Worm (Caenorhabditis elegans) whole organism, L4 larva: ENCODE data around the gene tmed-10.

Source experiments
- F10B5.3 ChIP-seq: sonication (generic microtip); optimal IDR thresholded peaks from 2 replicates; lab custom pipeline; 2016; ENCODE audit warnings: mild to moderate bottlenecking, missing genetic modification characterization, missing compliant biosample characterization
- F26F4.8 ChIP-seq: fragments of 200-800 bp; sonication (Bioruptor generic); conservative IDR thresholded peaks from 2 replicates; pipeline ENCODE4 v1.3.6; 2022; ENCODE audit warnings: missing genetic modification characterization, missing compliant biosample characterization
- F37D6.2 ChIP-seq: sonication (generic microtip); optimal IDR thresholded peaks from 2 replicates; lab custom pipeline; 2016; ENCODE audit warnings: mild to moderate bottlenecking, missing genetic modification characterization, missing compliant biosample characterization
- F49E8.2 ChIP-seq: sonication (generic microtip); optimal IDR thresholded peaks from 2 replicates; lab custom pipeline; 2016; ENCODE audit warnings: missing compliant biosample characterization, mild to moderate bottlenecking, missing genetic modification characterization, borderline replicate concordance
- Y48G9A.11 ChIP-seq: fragments of 200-800 bp; sonication (Bioruptor generic); IDR thresholded peaks from 2 replicates; pipeline ENCODE4 v1.3.6; 2022; ENCODE audit warnings: missing genetic modification reagents, missing genetic modification characterization, missing compliant biosample characterization
- Y75B8A.6 ChIP-seq: fragments of 200-800 bp; sonication (Bioruptor generic); IDR thresholded peaks from 2 replicates; pipeline ENCODE4 v1.3.6; 2022; ENCODE audit warnings: missing genetic modification reagents, missing genetic modification characterization, missing compliant biosample characterization
- aha-1 ChIP-seq: fragments of 150-350 bp; peaks from one replicate; lab custom pipeline; 2014; ENCODE audit warnings: missing biosample characterization, missing genetic modification characterization
- ceh-20 ChIP-seq: fragments of 200-800 bp; sonication (Bioruptor generic); IDR thresholded peaks from 2 replicates; pipeline ENCODE4 v1.3.6; 2022; ENCODE audit warnings: missing genetic modification reagents, missing genetic modification characterization, missing compliant biosample characterization
- ceh-28 ChIP-seq: fragments of 150-350 bp; optimal IDR thresholded peaks from 2 replicates; lab custom pipeline; 2014; ENCODE audit warnings: missing biosample characterization, missing genetic modification reagents, missing genetic modification characterization
- ces-1 ChIP-seq: fragments of 150-350 bp; sonication (generic microtip); optimal IDR thresholded peaks from 4 replicates; lab custom pipeline; 2014; ENCODE audit warnings: missing biosample characterization, missing genetic modification reagents, missing genetic modification characterization
- cey-2 ChIP-seq: sonication (generic microtip); optimal IDR thresholded peaks from 3 replicates; lab custom pipeline; 2017; ENCODE audit warnings: missing genetic modification characterization, mild to moderate bottlenecking, missing compliant biosample characterization, antibody characterized with exemption, borderline replicate concordance; ENCODE audit not compliant: insufficient read depth
- ctbp-1 ChIP-seq: fragments of 200-800 bp; sonication (Bioruptor generic); IDR thresholded peaks from 2 replicates; pipeline ENCODE4 v1.3.6; 2022; ENCODE audit warnings: missing genetic modification reagents, missing genetic modification characterization, missing compliant biosample characterization
- daf-12 ChIP-seq: fragments of 150-350 bp; optimal IDR thresholded peaks from 2 replicates; lab custom pipeline; 2014; ENCODE audit warnings: missing biosample characterization, missing genetic modification reagents, missing genetic modification characterization
- daf-19 ChIP-seq: fragments of 200-800 bp; sonication (Bioruptor generic); conservative IDR thresholded peaks from 2 replicates; pipeline ENCODE4 v1.3.6; 2022; ENCODE audit warnings: missing genetic modification characterization, missing compliant biosample characterization
- dmd-8 ChIP-seq: fragments of 200-800 bp; sonication (Bioruptor generic); IDR thresholded peaks from 2 replicates; pipeline ENCODE4 v1.3.6; 2022; ENCODE audit warnings: missing genetic modification characterization, missing compliant biosample characterization
- dmd-9 ChIP-seq: fragments of 200-800 bp; sonication (Bioruptor generic); IDR thresholded peaks from 2 replicates; pipeline ENCODE4 v1.3.6; 2022; ENCODE audit warnings: missing genetic modification reagents, missing genetic modification characterization, missing compliant biosample characterization
- dpl-1 ChIP-seq: fragments of 150-350 bp; optimal IDR thresholded peaks from 2 replicates; lab custom pipeline; 2014; ENCODE audit warnings: missing biosample characterization, missing genetic modification reagents, missing genetic modification characterization
- egl-43 ChIP-seq: fragments of 200-800 bp; sonication (Bioruptor generic); IDR thresholded peaks from 2 replicates; pipeline ENCODE4 v1.3.6; 2022; ENCODE audit warnings: missing genetic modification reagents, missing genetic modification characterization, missing compliant biosample characterization
- fkh-10 ChIP-seq: fragments of 150-350 bp; optimal IDR thresholded peaks from 2 replicates; lab custom pipeline; 2014; ENCODE audit warnings: missing biosample characterization, missing genetic modification reagents, missing genetic modification characterization
- gei-8 ChIP-seq: fragments of 200-800 bp; sonication (Bioruptor generic); optimal IDR thresholded peaks from 2 replicates; lab custom pipeline; 2018; ENCODE audit warnings: mild to moderate bottlenecking, missing genetic modification characterization, missing compliant biosample characterization
- hif-1 ChIP-seq, 2 experiments: sonication (generic microtip); optimal IDR thresholded peaks; 2 replicates each; lab custom pipeline; 2016 to 2017; ENCODE audit warnings: missing compliant biosample characterization in 2 of 2, missing genetic modification characterization in 2 of 2, missing genetic modification reagents in 2 of 2, missing genotype in 2 of 2, mild to moderate bottlenecking in 1 of 2
- hlh-11 ChIP-seq: fragments of 200-800 bp; sonication (Bioruptor generic); optimal IDR thresholded peaks from 2 replicates; lab custom pipeline; 2018; ENCODE audit warnings: mild to moderate bottlenecking, missing genetic modification characterization, missing compliant biosample characterization
- hlh-30 ChIP-seq: sonication (generic microtip); optimal IDR thresholded peaks from 2 replicates; lab custom pipeline; 2017; ENCODE audit warnings: antibody characterized with exemption, mild to moderate bottlenecking, missing genetic modification characterization, missing compliant biosample characterization; ENCODE audit not compliant: insufficient read depth
- jun-1 ChIP-seq: fragments of 150-350 bp; optimal IDR thresholded peaks from 2 replicates; lab custom pipeline; 2014; ENCODE audit warnings: missing biosample characterization, missing genetic modification reagents, missing genetic modification characterization
- lim-7 ChIP-seq: fragments of 200-800 bp; sonication (Bioruptor generic); IDR thresholded peaks from 2 replicates; pipeline ENCODE4 v1.3.6; 2022; ENCODE audit warnings: missing genetic modification characterization, missing compliant biosample characterization
- lin-15B ChIP-seq: fragments of 150-350 bp; sonication (generic microtip); optimal IDR thresholded peaks from 3 replicates; lab custom pipeline; 2014; ENCODE audit warnings: missing biosample characterization, missing genetic modification characterization
- lir-3 ChIP-seq: sonication (generic microtip); optimal IDR thresholded peaks from 2 replicates; lab custom pipeline; 2016; ENCODE audit warnings: mild to moderate bottlenecking, missing genetic modification characterization, missing compliant biosample characterization
- mdl-1 ChIP-seq, 2 experiments: fragments of 150-350 bp in 1 of 2; sonication (generic microtip) in 1 of 2; optimal IDR thresholded peaks; 2 replicates each; lab custom pipeline; 2014 to 2017; ENCODE audit warnings: missing biosample characterization in 2 of 2, missing genetic modification characterization in 2 of 2
- mes-2 ChIP-seq: sonication (generic microtip); optimal IDR thresholded peaks from 2 replicates; lab custom pipeline; 2016; ENCODE audit warnings: missing genotype, mild to moderate bottlenecking, missing genetic modification characterization, missing compliant biosample characterization; ENCODE audit not compliant: poor library complexity, severe bottlenecking
- nhr-102 ChIP-seq: sonication (generic microtip); optimal IDR thresholded peaks from 2 replicates; lab custom pipeline; 2016; ENCODE audit warnings: mild to moderate bottlenecking, missing genetic modification characterization, moderate library complexity, missing compliant biosample characterization
- nhr-237 ChIP-seq: sonication (generic microtip); optimal IDR thresholded peaks from 2 replicates; lab custom pipeline; 2017; ENCODE audit warnings: missing biosample characterization, missing genetic modification characterization
- pha-4 ChIP-seq, 2 experiments: fragments of 150-350 bp in 1 of 2; fragments of 200-800 bp in 1 of 2; sonication (Bioruptor generic) in 1 of 2; IDR thresholded peaks in 1 of 2; optimal IDR thresholded peaks in 1 of 2; 2 replicates each; pipeline versions ENCODE4 v1.3.6 to Lab custom; 2014 to 2022; ENCODE audit warnings: missing genetic modification characterization in 2 of 2, missing genetic modification reagents in 2 of 2, missing biosample characterization in 1 of 2, missing compliant biosample characterization in 1 of 2
- pqm-1 ChIP-seq: sonication (generic microtip); optimal IDR thresholded peaks from 2 replicates; lab custom pipeline; 2017; ENCODE audit warnings: missing biosample characterization, missing genetic modification characterization
- rbr-2 ChIP-seq: sonication (generic microtip); optimal IDR thresholded peaks from 2 replicates; lab custom pipeline; 2016; ENCODE audit warnings: missing genotype, missing genetic modification characterization, missing compliant biosample characterization
- saeg-2 ChIP-seq: fragments of 200-800 bp; sonication (Bioruptor generic); IDR thresholded peaks from 2 replicates; pipeline ENCODE4 v1.3.6; 2022; ENCODE audit warnings: missing genetic modification reagents, missing genetic modification characterization, missing compliant biosample characterization
- set-16 ChIP-seq: fragments of 200-800 bp; sonication (Bioruptor generic); IDR thresholded peaks from 2 replicates; pipeline ENCODE4 v1.3.6; 2022; ENCODE audit warnings: missing genetic modification reagents, missing genetic modification characterization, missing compliant biosample characterization
- unc-130 ChIP-seq: sonication (generic microtip); optimal IDR thresholded peaks from 2 replicates; lab custom pipeline; 2016; ENCODE audit warnings: missing genetic modification reagents, missing genetic modification characterization, missing compliant biosample characterization
- unc-39 ChIP-seq: sonication (generic microtip); optimal IDR thresholded peaks from 2 replicates; lab custom pipeline; 2017; ENCODE audit warnings: missing biosample characterization, missing genetic modification characterization
- unc-62 ChIP-seq, 3 experiments: fragments of 150-350 bp in 1 of 3; sonication (generic microtip); optimal IDR thresholded peaks in 2 of 3; peaks in 1 of 3; 1 replicate in 1 of 3; 2 replicates in 2 of 3; lab custom pipeline; 2014 to 2017; ENCODE audit warnings: missing biosample characterization in 3 of 3, missing genetic modification characterization in 3 of 3, missing genetic modification reagents in 3 of 3, missing genotype in 1 of 3
- vab-7 ChIP-seq: fragments of 200-800 bp; sonication (Bioruptor generic); IDR thresholded peaks from 2 replicates; pipeline ENCODE4 v1.3.6; 2022; ENCODE audit warnings: missing genetic modification reagents, missing genetic modification characterization, missing compliant biosample characterization
- zfp-2 ChIP-seq: sonication (generic microtip); optimal IDR thresholded peaks from 2 replicates; lab custom pipeline; 2016; ENCODE audit warnings: mild to moderate bottlenecking, missing genetic modification characterization, missing compliant biosample characterization

Gene tmed-10

DNA sequence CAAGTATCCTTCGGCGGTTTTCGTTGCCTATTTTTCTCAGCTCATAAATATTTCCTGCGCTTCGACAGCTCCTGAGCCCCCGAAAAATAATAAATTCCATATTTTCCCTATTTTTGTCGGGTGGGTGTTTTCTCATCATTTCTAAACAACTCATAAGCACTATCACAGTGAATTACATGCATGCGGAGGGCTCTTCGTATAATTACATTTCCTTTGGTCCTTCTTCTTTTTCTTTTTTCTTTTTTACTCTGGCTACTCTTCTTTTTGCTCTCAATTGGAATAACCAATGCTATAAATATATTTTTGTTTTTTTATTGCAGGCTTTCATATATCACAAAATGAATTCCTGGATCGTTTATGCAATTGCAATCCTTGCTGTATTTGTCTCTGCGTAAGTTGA is 15.1 kb upstream of the tmed-10 start, which contains the start of gene T02E9.5:
TSS of gene T02E9.5 (plus strand) at position 321 of the 400 bp plus-strand sequence.
- TF ChIP-seq pqm-1 (no peak), pha-4 (GFP tag; IDR thresholded peaks at IDR 0.05; lab: Robert Waterston, UW) (no peak), pha-4 (tag; optimal IDR thresholded peaks at IDR 0.05; lab: Kevin White, UChicago) (no peak), aha-1 (no peak), ces-1 (GFP tag; lab: Kevin White, UChicago) (peak; percentile 42), dmd-9 (no peak), mes-2 (tag; lab: Kevin White, UChicago) (no peak)

DNA sequence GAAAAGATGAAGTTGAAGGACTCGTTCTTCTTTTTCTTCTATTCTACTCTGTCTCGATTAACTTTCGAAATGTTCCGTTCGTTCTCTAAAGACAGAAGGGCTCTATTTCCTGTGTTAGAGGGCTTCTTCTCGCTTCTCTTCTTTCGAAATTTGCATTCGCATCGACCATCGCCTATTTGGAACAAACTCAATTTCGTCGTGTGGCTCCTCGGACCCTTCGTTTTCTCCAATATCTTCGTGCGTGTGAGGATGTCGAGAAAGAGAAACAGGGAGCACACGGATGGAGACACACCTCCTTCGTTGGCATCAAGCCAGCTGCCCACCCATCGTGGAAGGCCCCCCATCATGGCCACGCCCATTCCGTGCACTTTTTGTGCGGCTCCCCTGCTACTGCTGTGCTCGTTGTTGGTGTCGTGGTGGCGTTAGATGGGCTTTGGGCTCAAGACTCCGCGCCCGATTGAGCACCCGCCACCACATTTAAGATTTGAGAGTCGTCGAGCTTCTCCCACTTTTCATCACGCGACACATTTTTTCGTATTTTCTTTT is 14.4 kb upstream of the tmed-10 start:
- no peak for TF ChIP-seq dmd-8 (GFP tag; lab: Robert Waterston, UW)
- TF ChIP-seq unc-62 (GFP tag; optimal IDR thresholded peaks at IDR 0.05 in 1 of 2; lab: Kevin White, UChicago): peak in 1 of 2 experiments; percentile 3
- no peak for TF ChIP-seq unc-62 (tag; optimal IDR thresholded peaks at IDR 0.05; lab: Kevin White, UChicago)
- TF ChIP-seq lim-7 (GFP tag; lab: Robert Waterston, UW): 0 out of 2 replicates have a peak, but pooled peaks have one; percentile 46
- TF ChIP-seq daf-12 (tag; lab: Kevin White, UChicago): no peak
- TF ChIP-seq aha-1: peak; percentile 89
- no peak for TF ChIP-seq mdl-1 (tag; optimal IDR thresholded peaks at IDR 0.05; lab: Kevin White, UChicago)
- peak; percentile 14 for TF ChIP-seq F37D6.2 (tag; lab: Kevin White, UChicago)
- TF ChIP-seq fkh-10 (GFP tag; lab: Kevin White, UChicago): peak; percentile 91
- TF ChIP-seq nhr-102 (tag; lab: Kevin White, UChicago): no peak
- TF ChIP-seq ctbp-1 (GFP tag; lab: Robert Waterston, UW): peak; percentile 63; the same call in 1 of the 2 replicates
- TF ChIP-seq vab-7: no peak
- TF ChIP-seq daf-19 (GFP tag; lab: Robert Waterston, UW): no peak
- no peak for TF ChIP-seq hif-1 (tag; optimal IDR thresholded peaks at IDR 0.05; lab: Kevin White, UChicago)
- no peak for TF ChIP-seq F26F4.8 (GFP tag; lab: Robert Waterston, UW)
- no peak for TF ChIP-seq ceh-20 (GFP tag; lab: Robert Waterston, UW)
- peak; percentile 82 for TF ChIP-seq set-16 (GFP tag; lab: Robert Waterston, UW)
- TF ChIP-seq unc-39 (tag; lab: Kevin White, UChicago): no peak
- TF ChIP-seq lin-15B (tag; lab: Kevin White, UChicago): no peak
- 0 out of 2 replicates have a peak, but pooled peaks have one; percentile 29 for TF ChIP-seq egl-43 (GFP tag; lab: Robert Waterston, UW)
- TF ChIP-seq F49E8.2 (tag; lab: Kevin White, UChicago): no peak
- TF ChIP-seq hlh-30 (tag; lab: Kevin White, UChicago): no peak
- peak; percentile 11 for TF ChIP-seq hlh-11 (tag; lab: Kevin White, UChicago)
- TF ChIP-seq dpl-1 (GFP tag; lab: Kevin White, UChicago): no peak
- TF ChIP-seq Y48G9A.11 (GFP tag; lab: Robert Waterston, UW): no peak
- TF ChIP-seq zfp-2 (tag; lab: Kevin White, UChicago): no peak
- TF ChIP-seq unc-130 (GFP tag; lab: Kevin White, UChicago): no peak
- TF ChIP-seq cey-2 (tag; lab: Kevin White, UChicago): no peak
- no peak for TF ChIP-seq jun-1
- TF ChIP-seq saeg-2 (GFP tag; lab: Robert Waterston, UW): no peak
- no peak for TF ChIP-seq ceh-28 (tag; lab: Kevin White, UChicago)
- TF ChIP-seq Y75B8A.6: no peak
- no peak for TF ChIP-seq F10B5.3 (tag; lab: Kevin White, UChicago)
- no peak for TF ChIP-seq gei-8
- no peak for TF ChIP-seq lir-3 (tag; lab: Kevin White, UChicago)
- TF ChIP-seq ces-1 (GFP tag; lab: Kevin White, UChicago): peak; percentile 72
- TF ChIP-seq nhr-237 (tag; lab: Kevin White, UChicago): no peak
- peak; percentile 27 for TF ChIP-seq rbr-2 (tag; lab: Kevin White, UChicago)
